Comparison of ENCODE assay signal across 1 fruit fly cellular context in genomic region chr3L:4698032-4698431, dm6.
A peak's percentile ranks its signal among the peaks of the same experiment; 100 is the strongest.
TF ChIP-seq lines count a peak whose summit lies in the region.

No protein-coding gene starts in this region.

TF ChIP-seq in whole organism, embryonic, 481 proteins besides CTCF, POLR2A, EP300 and RAD21 (continued from another document and continues in another):
- TF ChIP-seq CG2120 (GFP tag; optimal IDR thresholded peaks at IDR 0.05; lab: Kevin White, UChicago) (peak; percentile 83), slp2 (GFP tag; optimal IDR thresholded peaks at IDR 0.05; lab: Kevin White, UChicago) (peak; percentile 78), eve (GFP tag; optimal IDR thresholded peaks at IDR 0.05; lab: Kevin White, UChicago) (peak in 1 of 2 experiments; percentile 91), CG7963 (GFP tag; IDR thresholded peaks at IDR 0.05; lab: Robert Waterston, UW; ENCODE audit: partially characterized antibody) (no peak), Trl (optimal IDR thresholded peaks at IDR 0.05; lab: Kevin White, UChicago) (no peak), Trl (GFP tag; optimal IDR thresholded peaks at IDR 0.05; lab: Kevin White, UChicago) (peak; percentile 83), Optix (GFP tag; IDR thresholded peaks at IDR 0.05; lab: Robert Waterston, UW) (peak; percentile 84), lilli (GFP tag; optimal IDR thresholded peaks at IDR 0.05; lab: Kevin White, UChicago) (peak; percentile 87), CG10147 (GFP tag; optimal IDR thresholded peaks at IDR 0.05; lab: Kevin White, UChicago) (peak; percentile 76), bbx (GFP tag; IDR thresholded peaks at IDR 0.05; lab: Robert Waterston, UW; ENCODE audit: partially characterized antibody) (no peak), CG11723 (GFP tag; optimal IDR thresholded peaks at IDR 0.05; lab: Kevin White, UChicago) (peak; percentile 77), CG30431 (GFP tag; optimal IDR thresholded peaks at IDR 0.05; lab: Kevin White, UChicago) (peak; percentile 68), ttk (GFP tag; IDR thresholded peaks at IDR 0.05; lab: Robert Waterston, UW) (peak; percentile 79), sens-2 (GFP tag; IDR thresholded peaks at IDR 0.05; lab: Robert Waterston, UW) (peak; percentile 74), kni (GFP tag; optimal IDR thresholded peaks at IDR 0.05; lab: Kevin White, UChicago) (peak; percentile 6), Scr (GFP tag; IDR thresholded peaks at IDR 0.05; lab: Robert Waterston, UW; ENCODE audit: partially characterized antibody) (no peak), CG16815 (GFP tag; optimal IDR thresholded peaks at IDR 0.05; lab: Kevin White, UChicago) (peak; percentile 54), CG1603 (tag; optimal IDR thresholded peaks at IDR 0.05; lab: Kevin White, UChicago) (peak; percentile 87), CG9876 (GFP tag; optimal IDR thresholded peaks at IDR 0.05; lab: Kevin White, UChicago) (peak; percentile 69), CG31365 (tag; optimal IDR thresholded peaks at IDR 0.05; lab: Kevin White, UChicago) (peak; percentile 64), Deaf1 (tag; optimal IDR thresholded peaks at IDR 0.05; lab: Kevin White, UChicago) (peak; percentile 53), tna (GFP tag; IDR thresholded peaks at IDR 0.05; lab: Robert Waterston, UW; ENCODE audit: partially characterized antibody) (no peak), CG3065 (GFP tag; optimal IDR thresholded peaks at IDR 0.05; lab: Kevin White, UChicago) (peak; percentile 29), CG9727 (GFP tag; optimal IDR thresholded peaks at IDR 0.05; lab: Kevin White, UChicago) (peak; percentile 61), Atf3 (GFP tag; optimal IDR thresholded peaks at IDR 0.05; lab: Kevin White, UChicago) (peak; percentile 60), Xrp1 (GFP tag; IDR thresholded peaks at IDR 0.05; lab: Robert Waterston, UW) (peak; percentile 85), trh (GFP tag; optimal IDR thresholded peaks at IDR 0.05; lab: Kevin White, UChicago) (peak; percentile 60), CG12769 (tag; optimal IDR thresholded peaks at IDR 0.05; lab: Kevin White, UChicago) (peak; percentile 89), sc (optimal IDR thresholded peaks at IDR 0.05; lab: Kevin White, UChicago) (no peak), sc (GFP tag; optimal IDR thresholded peaks at IDR 0.05; lab: Kevin White, UChicago) (peak; percentile 45), klu (GFP tag; IDR thresholded peaks at IDR 0.05; lab: Robert Waterston, UW) (peak; percentile 53; the same call in 1 of the 2 replicates), zfh1 (GFP tag; IDR thresholded peaks at IDR 0.05; lab: Robert Waterston, UW) (peak; percentile 82), CG10267 (tag; optimal IDR thresholded peaks at IDR 0.05; lab: Kevin White, UChicago) (peak; percentile 72), CG1832 (GFP tag; optimal IDR thresholded peaks at IDR 0.05; lab: Kevin White, UChicago) (no peak), Abd-B (GFP tag; optimal IDR thresholded peaks at IDR 0.05; lab: Kevin White, UChicago) (peak; percentile 75), CG18476 (GFP tag; optimal IDR thresholded peaks at IDR 0.05; lab: Kevin White, UChicago) (peak; percentile 70), nerfin-1 (tag; optimal IDR thresholded peaks at IDR 0.05; lab: Kevin White, UChicago) (peak; percentile 70), Dip3 (GFP tag; optimal IDR thresholded peaks at IDR 0.05; lab: Kevin White, UChicago) (peak; percentile 81), CG2116 (GFP tag; optimal IDR thresholded peaks at IDR 0.05; lab: Kevin White, UChicago) (peak; percentile 30), usp (GFP tag; optimal IDR thresholded peaks at IDR 0.05; lab: Kevin White, UChicago) (no peak), Chrac-16 (GFP tag; optimal IDR thresholded peaks at IDR 0.05; lab: Kevin White, UChicago) (peak; percentile 73), CG10366 (GFP tag; IDR thresholded peaks at IDR 0.05; lab: Robert Waterston, UW) (peak; percentile 82), CG17568 (GFP tag; optimal IDR thresholded peaks at IDR 0.05; lab: Kevin White, UChicago) (peak; percentile 78), CG7271 (tag; optimal IDR thresholded peaks at IDR 0.05; lab: Kevin White, UChicago) (no peak), lola (GFP tag; optimal IDR thresholded peaks at IDR 0.05; lab: Kevin White, UChicago) (peak in 1 of 3 experiments; percentile 64), CG10209 (GFP tag; optimal IDR thresholded peaks at IDR 0.05; lab: Kevin White, UChicago) (peak; percentile 78), Opbp (GFP tag; IDR thresholded peaks at IDR 0.05; lab: Robert Waterston, UW; ENCODE audit: partially characterized antibody) (no peak), CG12942 (GFP tag; optimal IDR thresholded peaks at IDR 0.05; lab: Kevin White, UChicago) (peak; percentile 66), repo (GFP tag; optimal IDR thresholded peaks at IDR 0.05; lab: Kevin White, UChicago) (peak; percentile 70), CG34224 (GFP tag; IDR thresholded peaks at IDR 0.05; lab: Robert Waterston, UW; ENCODE audit: partially characterized antibody) (no peak), CG13624 (GFP tag; optimal IDR thresholded peaks at IDR 0.05; lab: Kevin White, UChicago) (peak; percentile 87), CG33213 (GFP tag; optimal IDR thresholded peaks at IDR 0.05; lab: Kevin White, UChicago) (peak; percentile 85), CG12219 (GFP tag; optimal IDR thresholded peaks at IDR 0.05; lab: Kevin White, UChicago) (peak; percentile 86), Lim3 (GFP tag; IDR thresholded peaks at IDR 0.05; lab: Robert Waterston, UW) (no peak), ftz-f1 (GFP tag; optimal IDR thresholded peaks at IDR 0.05; lab: Kevin White, UChicago) (no peak), CG34376 (GFP tag; optimal IDR thresholded peaks at IDR 0.05; lab: Kevin White, UChicago) (peak; percentile 38), CG34422 (GFP tag; IDR thresholded peaks at IDR 0.05; lab: Robert Waterston, UW) (peak; percentile 90), corto (GFP tag; optimal IDR thresholded peaks at IDR 0.05; lab: Kevin White, UChicago) (no peak), CG6813 (GFP tag; optimal IDR thresholded peaks at IDR 0.05; lab: Kevin White, UChicago) (peak; percentile 72), Sin3A (optimal IDR thresholded peaks at IDR 0.05; lab: Kevin White, UChicago) (no peak), CG2129 (GFP tag; IDR thresholded peaks at IDR 0.05; lab: Robert Waterston, UW; ENCODE audit: partially characterized antibody) (no peak), onecut (GFP tag; IDR thresholded peaks at IDR 0.05; lab: Robert Waterston, UW) (peak; percentile 83), CG12659 (GFP tag; optimal IDR thresholded peaks at IDR 0.05; lab: Kevin White, UChicago) (peak; percentile 87), Blimp-1 (GFP tag; optimal IDR thresholded peaks at IDR 0.05; lab: Kevin White, UChicago) (peak; percentile 81), CG18764 (GFP tag; optimal IDR thresholded peaks at IDR 0.05; lab: Kevin White, UChicago) (peak; percentile 80), ci (GFP tag; IDR thresholded peaks at IDR 0.05; lab: Robert Waterston, UW) (peak; percentile 94), amos (GFP tag; IDR thresholded peaks at IDR 0.05; lab: Robert Waterston, UW; ENCODE audit: partially characterized antibody) (no peak), fd3F (GFP tag; optimal IDR thresholded peaks at IDR 0.05; lab: Kevin White, UChicago) (peak; percentile 71), Doc3 (GFP tag; IDR thresholded peaks at IDR 0.05; lab: Robert Waterston, UW; ENCODE audit: partially characterized antibody) (no peak), tgo (GFP tag; IDR thresholded peaks at IDR 0.05; lab: Robert Waterston, UW) (peak; percentile 79), Dad (GFP tag; optimal IDR thresholded peaks at IDR 0.05; lab: Kevin White, UChicago) (peak; percentile 87), gt (GFP tag; IDR thresholded peaks at IDR 0.05; lab: Robert Waterston, UW) (peak; percentile 46; the same call in 1 of the 2 replicates), row (GFP tag; IDR thresholded peaks at IDR 0.05; lab: Robert Waterston, UW) (peak; percentile 84), crol (GFP tag; IDR thresholded peaks at IDR 0.05; lab: Robert Waterston, UW) (no peak), CG17612 (GFP tag; IDR thresholded peaks at IDR 0.05; lab: Robert Waterston, UW) (peak; percentile 73), chm (GFP tag; IDR thresholded peaks at IDR 0.05; lab: Robert Waterston, UW) (no peak; the same call in 1 of the 2 replicates), dmrt99B (tag; optimal IDR thresholded peaks at IDR 0.05; lab: Kevin White, UChicago) (peak; percentile 88), pfk (GFP tag; optimal IDR thresholded peaks at IDR 0.05; lab: Kevin White, UChicago) (no peak), CG15269 (tag; optimal IDR thresholded peaks at IDR 0.05; lab: Kevin White, UChicago) (peak; percentile 90), CG43689 (GFP tag; IDR thresholded peaks at IDR 0.05; lab: Robert Waterston, UW) (peak; percentile 83), crc (GFP tag; optimal IDR thresholded peaks at IDR 0.05; lab: Kevin White, UChicago) (peak; percentile 24), Nf-YA (GFP tag; IDR thresholded peaks at IDR 0.05; lab: Robert Waterston, UW) (peak; percentile 77), Gug (GFP tag; IDR thresholded peaks at IDR 0.05; lab: Robert Waterston, UW) (peak; percentile 71), CG8944 (GFP tag; optimal IDR thresholded peaks at IDR 0.05; lab: Kevin White, UChicago) (peak; percentile 83), CG7839 (tag; optimal IDR thresholded peaks at IDR 0.05; lab: Kevin White, UChicago) (peak; percentile 88), Hmx (GFP tag; optimal IDR thresholded peaks at IDR 0.05; lab: Kevin White, UChicago) (peak; percentile 51), sqz (GFP tag; optimal IDR thresholded peaks at IDR 0.05; lab: Kevin White, UChicago) (peak; percentile 74), Drgx (GFP tag; IDR thresholded peaks at IDR 0.05; lab: Robert Waterston, UW) (peak; percentile 81), dmrt11E (tag; optimal IDR thresholded peaks at IDR 0.05; lab: Kevin White, UChicago) (peak; percentile 65), CG16779 (GFP tag; IDR thresholded peaks at IDR 0.05; lab: Robert Waterston, UW) (peak; percentile 69), Myb (GFP tag; optimal IDR thresholded peaks at IDR 0.05; lab: Kevin White, UChicago) (peak; percentile 54), psq (GFP tag; optimal IDR thresholded peaks at IDR 0.05; lab: Kevin White, UChicago) (peak; percentile 21), CG5953 (GFP tag; IDR thresholded peaks at IDR 0.05; lab: Robert Waterston, UW) (peak; percentile 81), peb (GFP tag; IDR thresholded peaks at IDR 0.05; lab: Robert Waterston, UW) (peak; percentile 57; the same call in 1 of the 2 replicates), Max (GFP tag; optimal IDR thresholded peaks at IDR 0.05; lab: Kevin White, UChicago) (peak; percentile 67), Taf1 (GFP tag; IDR thresholded peaks at IDR 0.05; lab: Robert Waterston, UW) (0 out of 2 replicates have a peak, but pooled peaks have one; percentile 43), Oaz (GFP tag; IDR thresholded peaks at IDR 0.05; lab: Robert Waterston, UW) (peak; percentile 87), cas (GFP tag; IDR thresholded peaks at IDR 0.05; lab: Robert Waterston, UW) (peak; percentile 58; the same call in 1 of the 2 replicates), HmgD (GFP tag; optimal IDR thresholded peaks at IDR 0.05; lab: Kevin White, UChicago) (peak; percentile 62), CG10543 (GFP tag; optimal IDR thresholded peaks at IDR 0.05; lab: Kevin White, UChicago) (no peak), cad (GFP tag; optimal IDR thresholded peaks at IDR 0.05; lab: Kevin White, UChicago) (no peak), wor (GFP tag; IDR thresholded peaks at IDR 0.05; lab: Robert Waterston, UW) (peak; percentile 49; the same call in 1 of the 2 replicates), chif (GFP tag; optimal IDR thresholded peaks at IDR 0.05; lab: Kevin White, UChicago) (peak; percentile 84 to 87), Ets65A (GFP tag; lab: Kevin White, UChicago) (peak; percentile 89), BtbVII (GFP tag; optimal IDR thresholded peaks at IDR 0.05; lab: Kevin White, UChicago) (peak; percentile 76), CG4707 (GFP tag; optimal IDR thresholded peaks at IDR 0.05; lab: Kevin White, UChicago) (peak; percentile 69), CG33557 (GFP tag; optimal IDR thresholded peaks at IDR 0.05; lab: Kevin White, UChicago) (peak; percentile 22), CG30020 (tag; optimal IDR thresholded peaks at IDR 0.05; lab: Kevin White, UChicago) (no peak), fd102C (GFP tag; optimal IDR thresholded peaks at IDR 0.05; lab: Kevin White, UChicago) (no peak), CG1792 (GFP tag; optimal IDR thresholded peaks at IDR 0.05; lab: Kevin White, UChicago) (peak; percentile 70), CG32772 (GFP tag; IDR thresholded peaks at IDR 0.05; lab: Robert Waterston, UW) (peak; percentile 83), so (GFP tag; IDR thresholded peaks at IDR 0.05; lab: Robert Waterston, UW) (peak; percentile 89), sr (GFP tag; IDR thresholded peaks at IDR 0.05; lab: Robert Waterston, UW) (peak; percentile 58; the same call in 1 of the 3 replicates), CG12744 (GFP tag; optimal IDR thresholded peaks at IDR 0.05; lab: Kevin White, UChicago) (peak; percentile 71), CG6683 (GFP tag; optimal IDR thresholded peaks at IDR 0.05; lab: Kevin White, UChicago) (peak; percentile 40), Nf-YC (tag; optimal IDR thresholded peaks at IDR 0.05; lab: Kevin White, UChicago) (peak; percentile 52), Ravus (GFP tag; IDR thresholded peaks at IDR 0.05; lab: Robert Waterston, UW) (peak; percentile 69), Hmr (GFP tag; optimal IDR thresholded peaks at IDR 0.05; lab: Kevin White, UChicago) (peak; percentile 72), Kr (GFP tag; optimal IDR thresholded peaks at IDR 0.05; lab: Kevin White, UChicago) (no peak), CG8478 (optimal IDR thresholded peaks at IDR 0.05; lab: Kevin White, UChicago) (no peak), CG4360 (GFP tag; IDR thresholded peaks at IDR 0.05; lab: Robert Waterston, UW) (peak; percentile 54; the same call in 1 of the 2 replicates), Jarid2 (GFP tag; optimal IDR thresholded peaks at IDR 0.05; lab: Kevin White, UChicago) (peak; percentile 29), twi (tag; optimal IDR thresholded peaks at IDR 0.05; lab: Kevin White, UChicago) (no peak), CG12391 (tag; optimal IDR thresholded peaks at IDR 0.05; lab: Kevin White, UChicago) (peak; percentile 82), Sox100B (GFP tag; optimal IDR thresholded peaks at IDR 0.05; lab: Kevin White, UChicago) (peak; percentile 76), yki (optimal IDR thresholded peaks at IDR 0.05; lab: Kevin White, UChicago) (no peak), CG15601 (tag; optimal IDR thresholded peaks at IDR 0.05; lab: Kevin White, UChicago) (peak; percentile 66), jing (GFP tag; optimal IDR thresholded peaks at IDR 0.05; lab: Kevin White, UChicago) (peak; percentile 72), Aef1 (GFP tag; IDR thresholded peaks at IDR 0.05; lab: Robert Waterston, UW) (peak; percentile 86), CG6175 (GFP tag; IDR thresholded peaks at IDR 0.05; lab: Robert Waterston, UW) (peak; percentile 75; the same call in 1 of the 3 replicates)
